Worm (Caenorhabditis elegans) whole organism, L1 larva: Measurements from ENCODE around the gene rabs-5.

Experiments
- aly-2 ChIP-seq: fragments of 150-350 bp; optimal IDR thresholded peaks from 2 replicates; lab custom pipeline; 2014; ENCODE audit warnings: missing biosample characterization, missing genetic modification characterization
- blmp-1 ChIP-seq: fragments of 150-350 bp; optimal IDR thresholded peaks from 2 replicates; lab custom pipeline; 2014; ENCODE audit warnings: missing biosample characterization, missing genetic modification characterization
- ceh-82 ChIP-seq, 3 experiments: fragments of 150-350 bp in 1 of 3; sonication (generic microtip) in 2 of 3; optimal IDR thresholded peaks; 2 replicates each; lab custom pipeline; 2014 to 2017; ENCODE audit warnings: missing biosample characterization in 3 of 3, missing genetic modification characterization in 3 of 3
- elt-2 ChIP-seq: sonication (generic microtip); optimal IDR thresholded peaks from 2 replicates; lab custom pipeline; 2016; ENCODE audit warnings: missing genetic modification characterization, mild to moderate bottlenecking, inconsistent platforms, missing compliant biosample characterization, missing genetic modification reagents
- fkh-10 ChIP-seq: sonication (generic microtip); optimal IDR thresholded peaks from 2 replicates; lab custom pipeline; 2017; ENCODE audit warnings: missing biosample characterization, missing genetic modification reagents, missing genetic modification characterization
- mdl-1 ChIP-seq, 2 experiments: fragments of 150-350 bp; optimal IDR thresholded peaks; 2 replicates each; lab custom pipeline; 2014 to 2017; ENCODE audit warnings: missing biosample characterization in 2 of 2, missing genetic modification characterization in 2 of 2, inconsistent platforms in 1 of 2
- nhr-11 ChIP-seq: fragments of 150-350 bp; optimal IDR thresholded peaks from 2 replicates; lab custom pipeline; 2014; ENCODE audit warnings: missing biosample characterization, missing genetic modification characterization
- nhr-76 ChIP-seq: sonication (generic microtip); optimal IDR thresholded peaks from 2 replicates; lab custom pipeline; 2017; ENCODE audit warnings: missing biosample characterization, missing genetic modification characterization
- skn-1 ChIP-seq: fragments of 150-350 bp; optimal IDR thresholded peaks from 2 replicates; lab custom pipeline; 2014; ENCODE audit warnings: missing biosample characterization, missing genetic modification characterization
- sup-37 ChIP-seq: fragments of 200-800 bp; sonication (Bioruptor generic); optimal IDR thresholded peaks from 2 replicates; lab custom pipeline; 2018; ENCODE audit warnings: mild to moderate bottlenecking, missing genetic modification characterization, missing compliant biosample characterization
- unc-62 ChIP-seq: fragments of 150-350 bp; optimal IDR thresholded peaks from 2 replicates; lab custom pipeline; 2014; ENCODE audit warnings: missing biosample characterization, missing genetic modification reagents, missing genetic modification characterization
- unc-86 ChIP-seq: sonication (generic microtip); optimal IDR thresholded peaks from 2 replicates; lab custom pipeline; 2016; ENCODE audit warnings: missing genetic modification characterization, missing compliant biosample characterization

ce11 chrIV:8136548-8136947 lies 29.1 kb upstream of the rabs-5 start:
- TF ChIP-seq mdl-1 (tag; optimal IDR thresholded peaks at IDR 0.05; lab: Kevin White, UChicago) (no peak), sup-37 (GFP tag; lab: Kevin White, UChicago) (no peak), aly-2 (no peak), fkh-10 (no peak), unc-62 (no peak), elt-2 (tag; lab: Kevin White, UChicago) (no peak), nhr-76 (no peak), skn-1 (tag; lab: Kevin White, UChicago) (no peak), unc-86 (no peak), blmp-1 (no peak), nhr-11 (tag; lab: Kevin White, UChicago) (no peak), ceh-82 (tag; optimal IDR thresholded peaks at IDR 0.05; lab: Kevin White, UChicago) (no peak)
